Fruit fly (Drosophila melanogaster) Kc167 (cell line): ENCODE measurements around the gene CG12290.

Source experiments
- Myc ChIP-seq: fragments of >200 bp; optimal IDR thresholded peaks from 2 replicates; lab custom pipeline; 2017; ENCODE audit warnings: missing external identifiers
- Sin3A ChIP-seq: fragments of >200 bp; optimal IDR thresholded peaks from 2 replicates; lab custom pipeline; 2018; ENCODE audit warnings: missing external identifiers
- h ChIP-seq: fragments of >200 bp; optimal IDR thresholded peaks from 3 replicates; lab custom pipeline; 2018; ENCODE audit warnings: missing external identifiers
- insv ChIP-seq: fragments of >200 bp; optimal IDR thresholded peaks from 3 replicates; lab custom pipeline; 2018; ENCODE audit warnings: missing external identifiers
- psq ChIP-seq: fragments of >200 bp; optimal IDR thresholded peaks from 2 replicates; lab custom pipeline; 2017; ENCODE audit warnings: missing external identifiers
- ttk ChIP-seq: sonication (Bioruptor generic); optimal IDR thresholded peaks from 2 replicates; lab custom pipeline; 2017; ENCODE audit warnings: missing external identifiers

Gene CG12290

DNA sequence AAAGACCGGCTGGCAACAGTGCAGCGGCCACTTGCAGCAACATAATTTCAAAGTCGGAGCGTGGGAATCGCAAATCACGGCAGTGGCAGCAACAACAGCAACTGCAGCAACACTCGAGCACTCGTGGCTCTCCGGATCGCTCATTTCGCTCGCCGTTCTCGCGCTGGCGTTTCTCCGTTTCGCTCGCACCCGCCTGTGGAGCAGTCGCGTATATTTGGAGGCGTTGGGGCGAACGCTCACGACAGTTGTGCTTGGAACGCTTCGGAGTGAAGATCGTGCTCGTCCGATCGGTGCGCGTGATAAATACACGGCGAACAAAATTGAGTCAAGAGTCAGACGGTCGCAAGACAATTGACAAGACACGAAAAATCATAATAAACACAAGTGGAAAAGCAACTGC lies at the start of gene CG12290:
TSS of gene CG12290 (plus strand) at position 233 of the 400 bp plus-strand sequence.
- TF ChIP-seq Myc (lab: Kevin White, UChicago): no peak
- no peak for TF ChIP-seq insv (lab: Kevin White, UChicago)
- TF ChIP-seq ttk: no peak
- TF ChIP-seq Sin3A (lab: Kevin White, UChicago): no peak
- TF ChIP-seq psq: no peak
- TF ChIP-seq h (lab: Kevin White, UChicago): no peak

DNA sequence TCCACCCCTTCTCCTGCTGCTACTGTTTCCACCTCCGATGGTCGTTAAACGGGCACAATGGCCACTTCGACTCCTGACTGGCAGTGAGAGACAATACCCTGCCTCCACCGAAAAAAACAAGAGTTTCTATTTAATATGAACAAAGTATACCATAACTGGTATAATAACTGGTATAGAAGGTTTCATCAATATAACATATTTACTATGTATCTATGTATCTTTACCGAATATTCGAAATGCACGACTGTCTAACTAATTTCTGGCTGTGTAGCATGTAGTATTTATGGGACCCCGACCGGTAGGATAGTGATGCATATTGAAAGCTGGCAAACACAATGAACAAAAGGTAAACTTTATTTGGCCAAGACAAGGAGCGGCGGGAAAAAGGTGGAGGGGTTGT lies 48.1 kb upstream of the CG12290 start:
- TF ChIP-seq h (lab: Kevin White, UChicago) (no peak), insv (lab: Kevin White, UChicago) (no peak), psq (no peak), Sin3A (lab: Kevin White, UChicago) (no peak), Myc (lab: Kevin White, UChicago) (no peak)

DNA sequence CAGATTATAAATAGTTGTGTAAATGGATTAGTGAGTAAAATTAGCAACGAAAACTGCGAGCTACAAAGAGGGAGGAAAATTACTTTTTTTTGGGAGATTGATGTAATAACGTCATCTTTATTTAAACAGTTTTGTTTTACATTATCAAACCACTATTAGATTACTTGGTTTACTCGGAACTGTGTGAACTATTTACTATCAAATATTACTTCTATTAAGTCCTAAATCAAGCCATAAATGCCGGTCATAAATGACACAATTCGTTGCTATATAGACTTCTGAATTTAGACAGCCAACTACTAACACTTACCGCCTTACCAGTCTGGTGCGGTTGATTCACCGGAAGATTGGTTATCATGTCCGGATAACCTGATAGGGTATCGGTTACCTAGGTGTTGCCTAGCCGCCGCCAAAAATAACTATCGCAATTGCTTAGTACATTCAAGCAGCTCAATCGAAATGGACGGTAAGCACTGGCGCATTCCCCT lies 44.8 kb upstream of the CG12290 start, which contains the start of gene CG31086:
TSS of gene CG31086 (plus strand) at position 51 of the 488 bp plus-strand sequence.
- TF ChIP-seq psq (no peak), h (lab: Kevin White, UChicago) (no peak)

DNA sequence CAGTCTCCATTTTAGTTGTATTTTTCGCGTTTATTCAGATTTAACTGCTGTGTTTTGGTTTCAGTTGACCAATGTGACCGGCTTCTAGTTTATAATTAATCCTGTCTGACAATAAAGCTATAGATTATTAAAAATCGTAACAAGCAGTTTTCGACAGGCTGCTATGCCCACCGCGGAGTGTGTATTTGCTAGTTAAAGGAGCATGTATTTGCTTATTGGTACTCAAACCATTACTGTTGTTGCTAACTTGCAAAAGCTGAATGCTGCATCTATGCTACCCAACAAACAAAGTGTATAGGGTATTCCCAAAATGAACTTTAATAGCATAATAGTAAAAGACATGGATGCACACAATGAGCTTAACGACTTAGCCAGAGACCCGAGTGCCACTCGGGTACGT lies 41.3 kb upstream of the CG12290 start, which contains the start of gene CG6073:
TSS of gene CG6073 (minus strand) at position 100 of the 400 bp plus-strand sequence.
- TF ChIP-seq insv (lab: Kevin White, UChicago) (no peak), Myc (lab: Kevin White, UChicago) (no peak), Sin3A (lab: Kevin White, UChicago) (no peak), h (lab: Kevin White, UChicago) (no peak), ttk (no peak), psq (no peak)

DNA sequence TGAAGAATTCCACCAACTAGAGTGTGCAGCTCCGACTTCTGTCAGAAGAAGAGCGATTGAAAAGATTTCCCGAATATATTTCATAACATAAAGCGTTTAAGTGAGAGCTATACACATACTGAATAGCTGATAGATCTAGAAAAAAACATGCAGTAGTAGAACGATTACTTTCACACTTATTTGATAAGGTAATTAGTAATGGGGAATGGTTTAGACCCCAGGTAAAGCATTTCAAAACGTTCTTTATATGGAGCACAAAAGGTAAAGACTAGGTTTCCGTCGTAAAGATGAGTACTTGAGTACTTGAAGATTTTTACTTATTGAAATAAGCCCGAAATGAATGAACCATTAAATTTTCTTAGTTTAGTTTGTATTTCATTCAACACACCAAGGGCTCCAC lies 40.2 kb upstream of the CG12290 start, which contains the start of gene CG34130:
TSS of gene CG34130 (minus strand) at position 101 of the 400 bp plus-strand sequence.
- TF ChIP-seq h (lab: Kevin White, UChicago): no peak
- no peak for TF ChIP-seq ttk
- TF ChIP-seq Myc (lab: Kevin White, UChicago): no peak
- TF ChIP-seq insv (lab: Kevin White, UChicago): no peak
- TF ChIP-seq Sin3A (lab: Kevin White, UChicago): no peak
- no peak for TF ChIP-seq psq

DNA sequence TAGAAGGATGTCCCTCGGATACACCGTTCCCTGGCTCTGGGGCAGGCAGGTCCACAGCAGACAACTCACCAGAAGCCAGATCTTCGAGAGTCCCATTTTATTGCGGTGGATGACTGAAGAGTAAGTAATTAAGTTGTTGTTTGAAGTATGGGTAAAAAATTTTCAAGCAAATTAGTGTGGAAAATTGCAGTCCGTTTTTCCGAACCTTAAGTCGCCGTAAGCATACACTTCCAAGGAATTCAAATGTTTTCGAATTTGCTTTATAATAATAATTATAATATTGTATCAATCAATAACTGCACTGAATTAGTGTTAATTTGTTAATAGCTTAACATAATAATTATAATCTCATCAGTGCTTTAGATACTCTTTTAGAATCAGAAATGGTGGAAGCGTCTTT lies 38.9 kb upstream of the CG12290 start, which contains the start of gene CG34129:
TSS of gene CG34129 (minus strand) at position 101 of the 400 bp plus-strand sequence.
- TF ChIP-seq Sin3A (lab: Kevin White, UChicago): no peak
- no peak for TF ChIP-seq ttk
- TF ChIP-seq Myc (lab: Kevin White, UChicago): no peak
- no peak for TF ChIP-seq psq

DNA sequence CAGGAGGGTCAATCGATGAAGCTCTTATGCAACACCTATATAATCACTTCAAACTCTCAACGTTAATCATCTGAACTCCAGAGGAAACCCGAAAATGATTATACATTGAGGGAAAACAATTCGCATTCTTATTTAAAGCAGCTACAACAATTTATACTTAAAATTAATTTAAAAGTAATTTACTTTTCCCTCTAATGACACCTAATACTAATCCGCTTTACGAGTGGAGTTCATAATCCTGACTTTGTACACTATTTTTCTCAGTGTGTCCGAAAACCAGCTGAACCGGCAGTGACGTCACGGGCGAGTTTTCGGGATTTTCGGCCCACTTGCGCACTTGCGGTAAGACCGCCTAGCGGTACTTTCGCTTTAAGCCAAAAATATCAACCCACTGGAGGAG lies 37.8 kb upstream of the CG12290 start:
- TF ChIP-seq ttk (no peak), Myc (lab: Kevin White, UChicago) (no peak), h (lab: Kevin White, UChicago) (no peak), insv (lab: Kevin White, UChicago) (no peak), psq (no peak), Sin3A (lab: Kevin White, UChicago) (no peak)

DNA sequence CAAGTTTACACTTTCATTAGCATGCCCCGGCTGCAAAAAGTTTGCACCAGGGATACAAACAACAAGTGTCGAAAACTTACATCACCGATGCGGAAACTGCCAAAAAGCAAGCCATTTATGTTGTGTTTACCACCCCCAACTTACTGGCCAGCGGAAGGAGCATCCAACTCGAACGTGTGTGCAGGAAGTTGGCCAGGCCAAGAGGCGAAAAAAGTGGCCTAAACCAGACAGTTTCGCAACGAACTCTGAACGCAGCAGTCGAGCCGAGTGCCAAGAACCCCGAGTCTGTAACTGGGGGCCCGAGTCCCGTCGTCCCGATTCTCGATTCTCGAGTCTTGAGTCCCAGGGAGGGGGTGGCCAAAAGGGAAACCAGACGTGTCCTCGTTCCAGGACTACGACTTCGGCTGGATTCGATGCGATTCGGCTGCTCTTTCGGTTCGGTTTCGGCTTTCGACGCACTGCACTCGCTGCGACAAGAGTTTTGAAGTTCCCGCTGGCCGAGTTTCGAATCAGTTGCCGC lies 35.1 kb upstream of the CG12290 start:
- no peak for TF ChIP-seq ttk

DNA sequence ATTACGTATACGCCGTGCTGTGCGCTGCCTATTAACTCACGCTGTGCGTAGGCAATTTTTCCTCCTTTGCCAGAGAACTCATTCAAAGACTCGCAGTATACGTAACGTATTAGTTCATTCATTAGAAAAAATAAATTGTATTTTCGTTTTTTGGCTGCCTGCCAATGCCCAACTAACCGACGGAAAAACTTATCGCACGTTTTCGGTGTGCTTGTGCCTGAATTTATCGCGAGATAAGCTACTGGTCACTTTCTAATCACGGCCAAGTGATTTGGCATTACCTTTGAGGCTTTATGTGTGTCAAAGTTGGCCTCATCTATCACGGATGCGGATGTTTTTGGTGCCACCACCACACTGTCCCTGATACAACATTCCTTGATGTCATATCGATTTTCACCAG lies 17.1 kb upstream of the CG12290 start:
- TF ChIP-seq Myc (lab: Kevin White, UChicago) (no peak), psq (no peak), h (lab: Kevin White, UChicago) (no peak), insv (lab: Kevin White, UChicago) (no peak), Sin3A (lab: Kevin White, UChicago) (no peak), ttk (no peak)

DNA sequence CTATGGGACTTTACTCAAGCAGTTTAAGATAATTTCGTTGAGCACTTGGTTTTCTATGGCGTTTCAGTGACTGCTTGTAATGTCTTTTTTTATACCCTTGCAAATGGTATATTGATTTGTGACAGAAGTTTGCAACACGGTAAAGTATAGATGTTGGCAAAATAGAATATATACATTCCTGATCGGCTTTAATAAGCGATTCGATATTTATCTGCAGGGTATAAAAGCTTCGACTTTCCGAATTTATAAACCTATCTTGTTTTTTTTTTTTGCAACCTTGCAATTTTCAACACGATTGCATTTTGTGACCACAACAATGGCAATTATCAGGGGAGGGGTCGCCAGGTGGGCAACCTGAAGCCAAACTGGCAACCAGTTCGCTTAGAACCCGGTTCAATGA lies 15.7 kb upstream of the CG12290 start:
- TF ChIP-seq h (lab: Kevin White, UChicago): no peak
- no peak for TF ChIP-seq ttk
- no peak for TF ChIP-seq insv (lab: Kevin White, UChicago)
- no peak for TF ChIP-seq Myc (lab: Kevin White, UChicago)

DNA sequence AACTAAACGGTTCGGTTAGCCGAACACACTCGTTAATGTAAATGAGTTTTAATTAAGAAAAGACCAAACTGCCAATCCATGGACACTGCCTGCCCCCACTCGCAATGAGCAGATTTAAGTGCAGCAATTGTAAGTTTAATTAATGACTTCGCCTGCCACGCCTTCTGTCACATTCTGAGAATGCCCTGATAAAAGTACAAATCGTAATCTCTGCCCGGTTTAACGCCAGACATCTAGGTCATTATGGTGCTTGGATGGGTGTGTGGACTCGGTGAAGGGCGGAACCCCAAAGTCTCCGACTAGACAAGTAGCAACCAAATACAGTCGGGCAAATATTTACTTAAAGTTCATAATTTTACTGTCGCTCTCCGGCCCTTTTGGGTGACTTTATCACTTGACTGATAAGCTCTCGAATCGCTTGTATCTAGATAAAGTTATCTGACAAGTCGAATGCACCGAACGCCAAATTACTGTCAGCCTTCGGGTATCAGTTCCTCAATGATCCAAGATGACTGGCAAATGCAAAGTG lies 7.9 kb upstream of the CG12290 start:
- TF ChIP-seq psq (no peak), h (lab: Kevin White, UChicago) (no peak), ttk (no peak), insv (lab: Kevin White, UChicago) (no peak), Sin3A (lab: Kevin White, UChicago) (no peak), Myc (lab: Kevin White, UChicago) (no peak)

DNA sequence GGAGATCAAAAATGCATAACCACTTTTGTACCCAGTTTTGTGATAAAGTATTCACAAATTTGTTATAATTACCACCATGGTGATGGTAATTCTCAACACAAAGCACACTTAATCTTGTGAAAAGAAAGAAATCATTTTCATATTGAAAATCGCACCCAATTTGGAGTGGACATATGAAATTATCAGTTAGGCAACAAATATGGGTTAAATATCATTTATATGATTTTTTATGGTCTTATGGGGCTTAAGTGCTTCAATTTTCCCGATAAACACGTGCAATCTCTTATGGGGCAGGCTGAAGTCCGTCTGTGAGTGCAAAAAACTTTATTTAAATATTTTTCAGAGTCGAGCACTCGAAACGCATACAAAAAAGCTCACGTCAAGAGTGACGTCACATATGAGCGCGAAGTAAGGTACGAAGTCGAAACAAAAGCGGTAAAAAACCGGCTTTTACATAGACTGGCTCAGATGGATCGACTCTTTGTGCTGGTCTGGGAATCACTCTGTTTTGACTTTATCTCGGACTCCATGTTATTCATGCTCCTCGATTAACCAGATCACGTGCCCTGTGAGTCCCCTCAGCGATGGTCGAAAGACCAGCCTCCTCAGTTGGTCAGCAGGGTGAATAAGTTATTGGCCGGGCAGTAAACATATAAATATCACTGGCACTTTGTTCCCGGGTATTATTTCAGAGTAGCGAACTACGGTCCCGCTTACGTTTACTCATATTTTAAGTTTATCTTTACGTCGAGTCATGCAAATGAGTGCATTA lies 3.4 kb upstream of the CG12290 start:
- no peak for TF ChIP-seq ttk
- no peak for TF ChIP-seq psq
- no peak for TF ChIP-seq h (lab: Kevin White, UChicago)
- no peak for TF ChIP-seq Myc (lab: Kevin White, UChicago)
- TF ChIP-seq insv (lab: Kevin White, UChicago): no peak
- no peak for TF ChIP-seq Sin3A (lab: Kevin White, UChicago)
